Worm (Caenorhabditis elegans) whole organism, early embryonic: ENCODE results near the gene wdr-46.

Experiments
- ama-1 ChIP-seq: fragments of 150-350 bp; optimal IDR thresholded peaks from 2 replicates; lab custom pipeline; 2014
- sea-1 ChIP-seq: fragments of 200-800 bp; sonication (Bioruptor generic); conservative IDR thresholded peaks from 2 replicates; pipeline ENCODE4 v1.3.6; 2022; ENCODE audit warnings: missing genetic modification characterization, missing compliant biosample characterization

ce11 chrIV:12336893-12337627 is 35.0 kb upstream of the wdr-46 start, which contains the start of the genes F19B6.10 and wht-5:
- TF ChIP-seq sea-1 (GFP tag; lab: Robert Waterston, UW) (no peak), ama-1 (lab: Kevin White, UChicago) (no peak)
